Worm (Caenorhabditis elegans) whole organism, L4 larva: ENCODE results near the gene F46F2.3.
A peak's percentile ranks its signal among the peaks of the same experiment; 100 is the strongest.

Experiments used
- F26F4.8 ChIP-seq: fragments of 200-800 bp; sonication (Bioruptor generic); conservative IDR thresholded peaks from 2 replicates; pipeline ENCODE4 v1.3.6; 2022; ENCODE audit warnings: missing genetic modification characterization, missing compliant biosample characterization
- F49E8.2 ChIP-seq: sonication (generic microtip); optimal IDR thresholded peaks from 2 replicates; lab custom pipeline; 2016; ENCODE audit warnings: missing compliant biosample characterization, mild to moderate bottlenecking, missing genetic modification characterization, borderline replicate concordance
- R02D3.7 ChIP-seq: fragments of 150-350 bp; sonication (generic microtip); optimal IDR thresholded peaks from 3 replicates; lab custom pipeline; 2014; ENCODE audit warnings: missing biosample characterization, missing genetic modification characterization
- Y48G9A.11 ChIP-seq: fragments of 200-800 bp; sonication (Bioruptor generic); IDR thresholded peaks from 2 replicates; pipeline ENCODE4 v1.3.6; 2022; ENCODE audit warnings: missing genetic modification reagents, missing genetic modification characterization, missing compliant biosample characterization
- Y75B8A.6 ChIP-seq: fragments of 200-800 bp; sonication (Bioruptor generic); IDR thresholded peaks from 2 replicates; pipeline ENCODE4 v1.3.6; 2022; ENCODE audit warnings: missing genetic modification reagents, missing genetic modification characterization, missing compliant biosample characterization
- ZK337.2 ChIP-seq: fragments of 200-800 bp; sonication (Bioruptor generic); IDR thresholded peaks from 2 replicates; pipeline ENCODE4 v1.3.6; 2022; ENCODE audit warnings: missing genetic modification reagents, missing genetic modification characterization, missing compliant biosample characterization
- ama-1 ChIP-seq: fragments of 150-350 bp; optimal IDR thresholded peaks from 2 replicates; lab custom pipeline; 2014; ENCODE audit warnings: inconsistent platforms, mixed read lengths
- ceh-32 ChIP-seq: sonication (generic microtip); optimal IDR thresholded peaks from 2 replicates; lab custom pipeline; 2016; ENCODE audit warnings: mild to moderate bottlenecking, missing genetic modification characterization, missing compliant biosample characterization; ENCODE audit not compliant: poor library complexity
- ceh-44 ChIP-seq: fragments of 200-800 bp; sonication (Bioruptor generic); IDR thresholded peaks from 2 replicates; pipeline ENCODE4 v1.3.6; 2022; ENCODE audit warnings: missing genetic modification reagents, missing genetic modification characterization, missing compliant biosample characterization
- ctbp-1 ChIP-seq: fragments of 200-800 bp; sonication (Bioruptor generic); IDR thresholded peaks from 2 replicates; pipeline ENCODE4 v1.3.6; 2022; ENCODE audit warnings: missing genetic modification reagents, missing genetic modification characterization, missing compliant biosample characterization
- daf-16 ChIP-seq, 3 experiments: sonication (generic microtip); optimal IDR thresholded peaks; 2 replicates each; lab custom pipeline; 2016 to 2017; ENCODE audit warnings: missing genetic modification characterization in 3 of 3, missing genetic modification reagents in 3 of 3, mild to moderate bottlenecking in 2 of 3, missing compliant biosample characterization in 2 of 3, missing biosample characterization in 1 of 3, moderate library complexity in 1 of 3
- daf-19 ChIP-seq: fragments of 200-800 bp; sonication (Bioruptor generic); conservative IDR thresholded peaks from 2 replicates; pipeline ENCODE4 v1.3.6; 2022; ENCODE audit warnings: missing genetic modification characterization, missing compliant biosample characterization
- dmd-6 ChIP-seq: fragments of 200-800 bp; sonication (Bioruptor generic); IDR thresholded peaks from 2 replicates; pipeline ENCODE4 v1.3.6; 2022; ENCODE audit warnings: missing genetic modification reagents, missing genetic modification characterization, missing compliant biosample characterization
- dmd-8 ChIP-seq: fragments of 200-800 bp; sonication (Bioruptor generic); IDR thresholded peaks from 2 replicates; pipeline ENCODE4 v1.3.6; 2022; ENCODE audit warnings: missing genetic modification characterization, missing compliant biosample characterization
- dmd-9 ChIP-seq: fragments of 200-800 bp; sonication (Bioruptor generic); IDR thresholded peaks from 2 replicates; pipeline ENCODE4 v1.3.6; 2022; ENCODE audit warnings: missing genetic modification reagents, missing genetic modification characterization, missing compliant biosample characterization
- duxl-1 ChIP-seq: sonication (generic microtip); optimal IDR thresholded peaks from 2 replicates; lab custom pipeline; 2016; ENCODE audit warnings: mild to moderate bottlenecking, missing genetic modification characterization, moderate library complexity, missing compliant biosample characterization; ENCODE audit not compliant: poor library complexity
- dve-1 ChIP-seq: sonication (generic microtip); optimal IDR thresholded peaks from 2 replicates; lab custom pipeline; 2017; ENCODE audit warnings: antibody characterized with exemption, mild to moderate bottlenecking, missing genetic modification characterization, missing compliant biosample characterization; ENCODE audit not compliant: insufficient read depth
- egl-43 ChIP-seq: fragments of 200-800 bp; sonication (Bioruptor generic); IDR thresholded peaks from 2 replicates; pipeline ENCODE4 v1.3.6; 2022; ENCODE audit warnings: missing genetic modification reagents, missing genetic modification characterization, missing compliant biosample characterization
- gei-8 ChIP-seq: fragments of 200-800 bp; sonication (Bioruptor generic); optimal IDR thresholded peaks from 2 replicates; lab custom pipeline; 2018; ENCODE audit warnings: mild to moderate bottlenecking, missing genetic modification characterization, missing compliant biosample characterization
- hlh-11 ChIP-seq: fragments of 200-800 bp; sonication (Bioruptor generic); optimal IDR thresholded peaks from 2 replicates; lab custom pipeline; 2018; ENCODE audit warnings: mild to moderate bottlenecking, missing genetic modification characterization, missing compliant biosample characterization
- hlh-30 ChIP-seq: sonication (generic microtip); optimal IDR thresholded peaks from 2 replicates; lab custom pipeline; 2017; ENCODE audit warnings: antibody characterized with exemption, mild to moderate bottlenecking, missing genetic modification characterization, missing compliant biosample characterization; ENCODE audit not compliant: insufficient read depth
- hmg-1.1 ChIP-seq: fragments of 200-800 bp; sonication (Bioruptor generic); IDR thresholded peaks from 2 replicates; pipeline ENCODE4 v1.3.6; 2022; ENCODE audit warnings: missing genetic modification reagents, missing genetic modification characterization, missing compliant biosample characterization
- jun-1 ChIP-seq: fragments of 150-350 bp; optimal IDR thresholded peaks from 2 replicates; lab custom pipeline; 2014; ENCODE audit warnings: missing biosample characterization, missing genetic modification reagents, missing genetic modification characterization
- lim-7 ChIP-seq: fragments of 200-800 bp; sonication (Bioruptor generic); IDR thresholded peaks from 2 replicates; pipeline ENCODE4 v1.3.6; 2022; ENCODE audit warnings: missing genetic modification characterization, missing compliant biosample characterization
- lin-1 ChIP-seq: fragments of 200-800 bp; sonication (Bioruptor generic); IDR thresholded peaks from 2 replicates; pipeline ENCODE4 v1.3.6; 2022; ENCODE audit warnings: missing genetic modification reagents, missing genetic modification characterization, missing compliant biosample characterization
- lin-15B ChIP-seq: fragments of 150-350 bp; sonication (generic microtip); optimal IDR thresholded peaks from 3 replicates; lab custom pipeline; 2014; ENCODE audit warnings: missing biosample characterization, missing genetic modification characterization
- lin-38 ChIP-seq: fragments of 200-800 bp; sonication (Bioruptor generic); IDR thresholded peaks from 2 replicates; pipeline ENCODE4 v1.3.6; 2022; ENCODE audit warnings: missing genetic modification reagents, missing genetic modification characterization, missing compliant biosample characterization
- lin-39 ChIP-seq: fragments of 150-350 bp; optimal IDR thresholded peaks from 2 replicates; lab custom pipeline; 2014; ENCODE audit warnings: missing biosample characterization, missing genetic modification reagents, missing genetic modification characterization
- madf-9 ChIP-seq: fragments of 200-800 bp; sonication (Bioruptor generic); conservative IDR thresholded peaks from 2 replicates; pipeline ENCODE4 v1.3.6; 2022; ENCODE audit warnings: missing genetic modification reagents, missing genetic modification characterization, missing compliant biosample characterization
- mdt-29 ChIP-seq: fragments of 200-800 bp; sonication (Bioruptor generic); IDR thresholded peaks from 2 replicates; pipeline ENCODE4 v1.3.6; 2022; ENCODE audit warnings: missing genetic modification reagents, missing genetic modification characterization, missing compliant biosample characterization
- mep-1 ChIP-seq: fragments of 150-350 bp; sonication (generic microtip); optimal IDR thresholded peaks from 3 replicates; lab custom pipeline; 2014; ENCODE audit warnings: missing biosample characterization, missing genetic modification characterization
- mes-2 ChIP-seq: sonication (generic microtip); optimal IDR thresholded peaks from 2 replicates; lab custom pipeline; 2016; ENCODE audit warnings: missing genotype, mild to moderate bottlenecking, missing genetic modification characterization, missing compliant biosample characterization; ENCODE audit not compliant: poor library complexity, severe bottlenecking
- mxl-2 ChIP-seq: fragments of 200-800 bp; sonication (Bioruptor generic); conservative IDR thresholded peaks from 2 replicates; pipeline ENCODE4 v1.3.6; 2022; ENCODE audit warnings: missing genetic modification reagents, missing genetic modification characterization, missing compliant biosample characterization
- nhr-10 ChIP-seq: fragments of 150-350 bp; optimal IDR thresholded peaks from 2 replicates; lab custom pipeline; 2014; ENCODE audit warnings: missing biosample characterization, missing genetic modification characterization
- nhr-11 ChIP-seq: fragments of 150-350 bp; optimal IDR thresholded peaks from 2 replicates; lab custom pipeline; 2014; ENCODE audit warnings: missing biosample characterization, missing genetic modification characterization
- nhr-25 ChIP-seq: sonication (generic microtip); optimal IDR thresholded peaks from 2 replicates; lab custom pipeline; 2017; ENCODE audit warnings: missing genetic modification characterization, mild to moderate bottlenecking, missing compliant biosample characterization, antibody characterized with exemption, moderate library complexity, borderline replicate concordance; ENCODE audit not compliant: insufficient read depth
- nhr-48 ChIP-seq: sonication (generic microtip); optimal IDR thresholded peaks from 2 replicates; lab custom pipeline; 2016; ENCODE audit warnings: mild to moderate bottlenecking, missing genetic modification characterization, missing compliant biosample characterization
- nhr-76 ChIP-seq: fragments of 150-350 bp; optimal IDR thresholded peaks from 2 replicates; lab custom pipeline; 2014; ENCODE audit warnings: missing biosample characterization, missing genetic modification characterization
- nhr-77 ChIP-seq: fragments of 150-350 bp; optimal IDR thresholded peaks from 2 replicates; lab custom pipeline; 2014; ENCODE audit warnings: missing biosample characterization, missing genetic modification characterization
- rbr-2 ChIP-seq: sonication (generic microtip); optimal IDR thresholded peaks from 2 replicates; lab custom pipeline; 2016; ENCODE audit warnings: missing genotype, missing genetic modification characterization, missing compliant biosample characterization
- saeg-2 ChIP-seq: fragments of 200-800 bp; sonication (Bioruptor generic); IDR thresholded peaks from 2 replicates; pipeline ENCODE4 v1.3.6; 2022; ENCODE audit warnings: missing genetic modification reagents, missing genetic modification characterization, missing compliant biosample characterization
- sdz-12 ChIP-seq: fragments of 200-800 bp; sonication (Bioruptor generic); optimal IDR thresholded peaks from 2 replicates; lab custom pipeline; 2018; ENCODE audit warnings: mild to moderate bottlenecking, missing genetic modification characterization, missing compliant biosample characterization
- snpc-1.2 ChIP-seq: fragments of 200-800 bp; sonication (Bioruptor generic); IDR thresholded peaks from 2 replicates; pipeline ENCODE4 v1.3.6; 2022; ENCODE audit warnings: missing genetic modification reagents, missing genetic modification characterization, missing compliant biosample characterization
- spr-3 ChIP-seq: fragments of 200-800 bp; sonication (Bioruptor generic); optimal IDR thresholded peaks from 2 replicates; lab custom pipeline; 2018; ENCODE audit warnings: mild to moderate bottlenecking, missing genetic modification characterization, missing compliant biosample characterization
- unc-130 ChIP-seq: sonication (generic microtip); optimal IDR thresholded peaks from 2 replicates; lab custom pipeline; 2016; ENCODE audit warnings: missing genetic modification reagents, missing genetic modification characterization, missing compliant biosample characterization
- unc-62 ChIP-seq, 3 experiments: fragments of 150-350 bp in 1 of 3; sonication (generic microtip); optimal IDR thresholded peaks in 2 of 3; peaks in 1 of 3; 1 replicate in 1 of 3; 2 replicates in 2 of 3; lab custom pipeline; 2014 to 2017; ENCODE audit warnings: missing biosample characterization in 3 of 3, missing genetic modification characterization in 3 of 3, missing genetic modification reagents in 3 of 3, missing genotype in 1 of 3
- vab-7 ChIP-seq: fragments of 200-800 bp; sonication (Bioruptor generic); IDR thresholded peaks from 2 replicates; pipeline ENCODE4 v1.3.6; 2022; ENCODE audit warnings: missing genetic modification reagents, missing genetic modification characterization, missing compliant biosample characterization
- zag-1 ChIP-seq: fragments of 150-350 bp; optimal IDR thresholded peaks from 2 replicates; lab custom pipeline; 2014; ENCODE audit warnings: missing biosample characterization, missing genetic modification characterization
- zip-11 ChIP-seq: fragments of 200-800 bp; sonication (Bioruptor generic); IDR thresholded peaks from 2 replicates; pipeline ENCODE4 v1.3.6; 2022; ENCODE audit warnings: missing genetic modification characterization, missing compliant biosample characterization

F46F2.3 gene

DNA sequence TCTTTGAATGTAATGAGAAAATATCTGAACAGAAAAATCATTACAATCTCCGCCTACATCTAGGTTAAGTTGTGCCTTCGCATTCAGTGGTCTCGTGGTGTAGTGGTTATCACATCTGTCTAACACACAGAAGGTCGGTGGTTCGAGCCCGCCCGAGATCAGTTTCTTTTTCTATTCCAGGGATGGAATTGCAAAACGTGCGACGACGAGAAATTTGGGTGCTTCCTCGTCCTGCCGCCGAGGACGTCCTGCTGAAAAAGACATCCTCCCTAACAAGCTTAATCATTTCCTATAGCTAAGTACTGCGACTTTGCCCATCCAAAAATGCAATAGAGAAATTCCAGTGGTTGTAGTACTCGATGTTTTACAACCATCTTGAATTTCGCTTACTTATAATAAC, 24.1 kb downstream of the F46F2.3 start:
- no peak for TF ChIP-seq lin-15B (tag; lab: Kevin White, UChicago)
- peak; percentile 24 for TF ChIP-seq hlh-11
- no peak for TF ChIP-seq zag-1
- TF ChIP-seq nhr-11 (tag; lab: Kevin White, UChicago): no peak
- peak; percentile 81 for TF ChIP-seq snpc-1.2 (GFP tag; lab: Robert Waterston, UW)
- TF ChIP-seq saeg-2 (GFP tag; lab: Robert Waterston, UW): no peak
- TF ChIP-seq ceh-32 (tag; lab: Kevin White, UChicago): no peak
- TF ChIP-seq lim-7: peak; percentile 55; the same call in 1 of the 2 replicates
- no peak for TF ChIP-seq lin-39 (tag; lab: Kevin White, UChicago)
- TF ChIP-seq R02D3.7 (tag; lab: Kevin White, UChicago): no peak
- TF ChIP-seq egl-43 (GFP tag; lab: Robert Waterston, UW): peak; percentile 53
- TF ChIP-seq vab-7: 0 out of 2 replicates have a peak, but pooled peaks have one; percentile 26
- TF ChIP-seq spr-3 (GFP tag; lab: Kevin White, UChicago): no peak
- TF ChIP-seq nhr-25 (tag; lab: Kevin White, UChicago): no peak
- TF ChIP-seq dmd-9 (GFP tag; lab: Robert Waterston, UW): no peak
- TF ChIP-seq hlh-30 (tag; lab: Kevin White, UChicago): peak; percentile 42
- TF ChIP-seq daf-19 (GFP tag; lab: Robert Waterston, UW): no peak
- TF ChIP-seq nhr-76: no peak
- no peak for TF ChIP-seq hmg-1.1
- TF ChIP-seq F26F4.8 (GFP tag; lab: Robert Waterston, UW): no peak
- TF ChIP-seq zip-11 (GFP tag; lab: Robert Waterston, UW): no peak
- no peak for TF ChIP-seq unc-62 (GFP tag; optimal IDR thresholded peaks at IDR 0.05 in 1 of 2; lab: Kevin White, UChicago)
- no peak for TF ChIP-seq unc-62 (tag; optimal IDR thresholded peaks at IDR 0.05; lab: Kevin White, UChicago)
- TF ChIP-seq F49E8.2 (tag; lab: Kevin White, UChicago): no peak
- no peak for TF ChIP-seq nhr-48
- TF ChIP-seq mes-2 (tag; lab: Kevin White, UChicago): peak; percentile 58
- peak; percentile 54 for TF ChIP-seq duxl-1
- no peak for TF ChIP-seq jun-1
- TF ChIP-seq ZK337.2: no peak
- no peak for TF ChIP-seq mxl-2
- peak; percentile 25; the same call in 1 of the 2 replicates for TF ChIP-seq Y48G9A.11 (GFP tag; lab: Robert Waterston, UW)
- TF ChIP-seq dmd-8 (GFP tag; lab: Robert Waterston, UW): no peak
- TF ChIP-seq nhr-10 (tag; lab: Kevin White, UChicago): no peak
- peak; percentile 57 for TF ChIP-seq lin-38 (GFP tag; lab: Robert Waterston, UW)
- no peak for TF ChIP-seq rbr-2 (tag; lab: Kevin White, UChicago)
- TF ChIP-seq gei-8: no peak
- TF ChIP-seq mep-1 (tag; lab: Kevin White, UChicago): peak; percentile 28
- TF ChIP-seq madf-9 (GFP tag; lab: Robert Waterston, UW): no peak
- no peak for TF ChIP-seq Y75B8A.6 (GFP tag; lab: Robert Waterston, UW)
- peak; percentile 52; the same call in 1 of the 2 replicates for TF ChIP-seq lin-1 (GFP tag; lab: Robert Waterston, UW)
- no peak for TF ChIP-seq unc-130 (GFP tag; lab: Kevin White, UChicago)
- TF ChIP-seq dmd-6: peak; percentile 51
- peak; percentile 62; the same call in 1 of the 2 replicates for TF ChIP-seq ctbp-1
- TF ChIP-seq ceh-44 (GFP tag; lab: Robert Waterston, UW): peak; percentile 55; the same call in 1 of the 2 replicates
- peak in 1 of 2 experiments; percentile 1 for TF ChIP-seq daf-16 (GFP tag; optimal IDR thresholded peaks at IDR 0.05; lab: Kevin White, UChicago)
- peak; percentile 28 for TF ChIP-seq daf-16 (tag; optimal IDR thresholded peaks at IDR 0.05; lab: Kevin White, UChicago)
- TF ChIP-seq ama-1 (lab: Kevin White, UChicago): no peak
- TF ChIP-seq nhr-77 (tag; lab: Kevin White, UChicago): no peak
- TF ChIP-seq mdt-29 (GFP tag; lab: Robert Waterston, UW): no peak
- peak; percentile 41 for TF ChIP-seq dve-1
- TF ChIP-seq sdz-12: no peak
